Worm (Caenorhabditis elegans) whole organism, L2 larva: ENCODE results near the gene aqp-2.

Experiments
- C34F6.9 ChIP-seq: fragments of 150-350 bp; optimal IDR thresholded peaks from 2 replicates; lab custom pipeline; 2014; ENCODE audit warnings: missing biosample characterization, missing genetic modification characterization
- F13H6.1 ChIP-seq: sonication (generic microtip); optimal IDR thresholded peaks from 2 replicates; lab custom pipeline; 2016; ENCODE audit warnings: missing genetic modification characterization, missing compliant biosample characterization
- R02D3.7 ChIP-seq: fragments of 150-350 bp; optimal IDR thresholded peaks from 2 replicates; lab custom pipeline; 2014; ENCODE audit warnings: missing biosample characterization, missing genetic modification characterization
- Y55F3AM.14 ChIP-seq: fragments of 200-800 bp; sonication (Bioruptor generic); optimal IDR thresholded peaks from 2 replicates; lab custom pipeline; 2018; ENCODE audit warnings: mild to moderate bottlenecking, missing genetic modification characterization, missing compliant biosample characterization
- ZK546.5 ChIP-seq: sonication (generic microtip); optimal IDR thresholded peaks from 2 replicates; lab custom pipeline; 2017; ENCODE audit warnings: missing biosample characterization, missing genetic modification characterization
- alr-1 ChIP-seq: fragments of 150-350 bp; optimal IDR thresholded peaks from 2 replicates; lab custom pipeline; 2014; ENCODE audit warnings: missing biosample characterization, missing genetic modification characterization
- aly-2 ChIP-seq: fragments of 150-350 bp; optimal IDR thresholded peaks from 2 replicates; lab custom pipeline; 2014; ENCODE audit warnings: missing biosample characterization, missing genetic modification characterization
- ama-1 ChIP-seq: fragments of 150-350 bp; optimal IDR thresholded peaks from 2 replicates; lab custom pipeline; 2018; ENCODE audit warnings: inconsistent platforms
- blmp-1 ChIP-seq: sonication (generic microtip); optimal IDR thresholded peaks from 2 replicates; lab custom pipeline; 2017; ENCODE audit warnings: missing genetic modification characterization, mild to moderate bottlenecking, missing compliant biosample characterization, antibody characterized with exemption, moderate library complexity; ENCODE audit not compliant: insufficient read depth
- ceh-16 ChIP-seq: fragments of 150-350 bp; optimal IDR thresholded peaks from 2 replicates; lab custom pipeline; 2014; ENCODE audit warnings: missing biosample characterization, missing genetic modification characterization
- ceh-82 ChIP-seq: fragments of 150-350 bp; optimal IDR thresholded peaks from 2 replicates; lab custom pipeline; 2014; ENCODE audit warnings: missing biosample characterization, missing genetic modification characterization
- crh-2 ChIP-seq: sonication (generic microtip); optimal IDR thresholded peaks from 2 replicates; lab custom pipeline; 2017; ENCODE audit warnings: missing biosample characterization, missing genetic modification characterization
- egl-27 ChIP-seq: sonication (generic microtip); optimal IDR thresholded peaks from 3 replicates; lab custom pipeline; 2017; ENCODE audit warnings: missing biosample characterization, missing genetic modification reagents, missing genetic modification characterization
- elt-1 ChIP-seq: fragments of 150-350 bp; optimal IDR thresholded peaks from 2 replicates; lab custom pipeline; 2014; ENCODE audit warnings: missing biosample characterization, missing genetic modification characterization
- elt-3 ChIP-seq: sonication (generic microtip); optimal IDR thresholded peaks from 2 replicates; lab custom pipeline; 2017; ENCODE audit warnings: missing biosample characterization, missing genetic modification characterization
- fos-1 ChIP-seq: fragments of 150-350 bp; optimal IDR thresholded peaks from 2 replicates; lab custom pipeline; 2014; ENCODE audit warnings: missing biosample characterization, missing genetic modification characterization
- gmeb-1 ChIP-seq: fragments of 150-350 bp; optimal IDR thresholded peaks from 2 replicates; lab custom pipeline; 2014; ENCODE audit warnings: missing biosample characterization, missing genetic modification characterization
- lin-11 ChIP-seq: fragments of 150-350 bp; sonication (generic microtip); optimal IDR thresholded peaks from 2 replicates; lab custom pipeline; 2014; ENCODE audit warnings: missing biosample characterization, missing genetic modification characterization, inconsistent platforms, mixed read lengths
- lin-13 ChIP-seq: fragments of 150-350 bp; optimal IDR thresholded peaks from 2 replicates; lab custom pipeline; 2014; ENCODE audit warnings: missing biosample characterization, missing genetic modification reagents, missing genetic modification characterization
- lin-39 ChIP-seq: fragments of 150-350 bp; optimal IDR thresholded peaks from 2 replicates; lab custom pipeline; 2014; ENCODE audit warnings: missing biosample characterization, missing genetic modification reagents, missing genetic modification characterization
- lsy-2 ChIP-seq, 2 experiments: fragments of 150-350 bp in 1 of 2; sonication (generic microtip) in 1 of 2; optimal IDR thresholded peaks; 2 replicates each; lab custom pipeline; 2014 to 2017; ENCODE audit warnings: missing biosample characterization in 2 of 2, missing genetic modification characterization in 2 of 2
- mab-5 ChIP-seq: fragments of 150-350 bp; optimal IDR thresholded peaks from 2 replicates; lab custom pipeline; 2014; ENCODE audit warnings: missing biosample characterization, missing genetic modification characterization
- mbf-1 ChIP-seq: sonication (generic microtip); optimal IDR thresholded peaks from 2 replicates; lab custom pipeline; 2017; ENCODE audit warnings: missing biosample characterization, missing genetic modification characterization
- mdl-1 ChIP-seq, 2 experiments: fragments of 150-350 bp in 1 of 2; sonication (generic microtip) in 1 of 2; optimal IDR thresholded peaks; 2 replicates each; lab custom pipeline; 2017; ENCODE audit warnings: missing biosample characterization in 2 of 2, missing genetic modification characterization in 2 of 2
- nhr-10 ChIP-seq: sonication (generic microtip); optimal IDR thresholded peaks from 2 replicates; lab custom pipeline; 2017; ENCODE audit warnings: missing biosample characterization, missing genetic modification characterization
- nhr-11 ChIP-seq: fragments of 150-350 bp; optimal IDR thresholded peaks from 2 replicates; lab custom pipeline; 2014; ENCODE audit warnings: missing biosample characterization, missing genetic modification characterization
- nhr-129 ChIP-seq: fragments of 150-350 bp; optimal IDR thresholded peaks from 2 replicates; lab custom pipeline; 2014; ENCODE audit warnings: missing biosample characterization, missing genetic modification characterization
- nhr-21 ChIP-seq: fragments of 150-350 bp; optimal IDR thresholded peaks from 2 replicates; lab custom pipeline; 2014; ENCODE audit warnings: missing biosample characterization, missing genetic modification characterization
- nhr-23 ChIP-seq: fragments of 150-350 bp; optimal IDR thresholded peaks from 2 replicates; lab custom pipeline; 2014; ENCODE audit warnings: missing biosample characterization, missing genetic modification reagents, missing genetic modification characterization
- nhr-237 ChIP-seq: fragments of 150-350 bp; optimal IDR thresholded peaks from 2 replicates; lab custom pipeline; 2014; ENCODE audit warnings: missing biosample characterization, missing genetic modification characterization
- nhr-25 ChIP-seq: fragments of 150-350 bp; sonication (generic microtip); optimal IDR thresholded peaks from 3 replicates; lab custom pipeline; 2014; ENCODE audit warnings: missing biosample characterization, missing genetic modification characterization
- nhr-77 ChIP-seq: fragments of 150-350 bp; optimal IDR thresholded peaks from 2 replicates; lab custom pipeline; 2014; ENCODE audit warnings: missing biosample characterization, missing genetic modification characterization
- peb-1 ChIP-seq: fragments of 150-350 bp; optimal IDR thresholded peaks from 2 replicates; lab custom pipeline; 2014; ENCODE audit warnings: missing biosample characterization, missing genetic modification characterization
- sem-4 ChIP-seq: fragments of 150-350 bp; optimal IDR thresholded peaks from 2 replicates; lab custom pipeline; 2014; ENCODE audit warnings: missing biosample characterization, missing genetic modification reagents, missing genetic modification characterization
- skn-1 ChIP-seq: sonication (generic microtip); optimal IDR thresholded peaks from 2 replicates; lab custom pipeline; 2017; ENCODE audit warnings: missing biosample characterization, missing genetic modification characterization
- sma-3 ChIP-seq: sonication (generic microtip); optimal IDR thresholded peaks from 2 replicates; lab custom pipeline; 2016; ENCODE audit warnings: missing genetic modification reagents, missing genetic modification characterization, missing compliant biosample characterization
- sma-9 ChIP-seq, 2 experiments: fragments of 150-350 bp in 1 of 2; sonication (generic microtip) in 1 of 2; optimal IDR thresholded peaks; 2 replicates each; lab custom pipeline; 2014 to 2016; ENCODE audit warnings: missing genetic modification characterization in 2 of 2, mild to moderate bottlenecking in 1 of 2, missing biosample characterization in 1 of 2, missing compliant biosample characterization in 1 of 2, missing genetic modification reagents in 1 of 2, moderate library complexity in 1 of 2
- snpc-4 ChIP-seq: fragments of 150-350 bp; optimal IDR thresholded peaks from 2 replicates; lab custom pipeline; 2014; ENCODE audit warnings: missing biosample characterization, missing genetic modification characterization
- unc-39 ChIP-seq: fragments of 150-350 bp; optimal IDR thresholded peaks from 2 replicates; lab custom pipeline; 2014; ENCODE audit warnings: missing biosample characterization, missing genetic modification characterization
- unc-55 ChIP-seq: fragments of 150-350 bp; sonication (generic microtip); optimal IDR thresholded peaks from 3 replicates; lab custom pipeline; 2014; ENCODE audit warnings: missing biosample characterization, missing genetic modification reagents, missing genetic modification characterization
- unc-62 ChIP-seq: fragments of 150-350 bp; optimal IDR thresholded peaks from 2 replicates; lab custom pipeline; 2014; ENCODE audit warnings: missing biosample characterization, missing genetic modification reagents, missing genetic modification characterization
- zag-1 ChIP-seq: fragments of 150-350 bp; optimal IDR thresholded peaks from 2 replicates; lab custom pipeline; 2014; ENCODE audit warnings: missing biosample characterization, missing genetic modification characterization
- ztf-1 ChIP-seq: fragments of 200-800 bp; sonication (Bioruptor generic); conservative IDR thresholded peaks from 2 replicates; pipeline ENCODE4 v1.3.6; 2022; ENCODE audit warnings: missing genetic modification characterization, missing compliant biosample characterization
- ztf-11 ChIP-seq: sonication (generic microtip); optimal IDR thresholded peaks from 2 replicates; lab custom pipeline; 2017; ENCODE audit warnings: missing biosample characterization, missing genetic modification characterization
- ztf-4 ChIP-seq: fragments of 150-350 bp; optimal IDR thresholded peaks from 2 replicates; lab custom pipeline; 2014; ENCODE audit warnings: missing biosample characterization, missing genetic modification characterization

The aqp-2 gene

DNA sequence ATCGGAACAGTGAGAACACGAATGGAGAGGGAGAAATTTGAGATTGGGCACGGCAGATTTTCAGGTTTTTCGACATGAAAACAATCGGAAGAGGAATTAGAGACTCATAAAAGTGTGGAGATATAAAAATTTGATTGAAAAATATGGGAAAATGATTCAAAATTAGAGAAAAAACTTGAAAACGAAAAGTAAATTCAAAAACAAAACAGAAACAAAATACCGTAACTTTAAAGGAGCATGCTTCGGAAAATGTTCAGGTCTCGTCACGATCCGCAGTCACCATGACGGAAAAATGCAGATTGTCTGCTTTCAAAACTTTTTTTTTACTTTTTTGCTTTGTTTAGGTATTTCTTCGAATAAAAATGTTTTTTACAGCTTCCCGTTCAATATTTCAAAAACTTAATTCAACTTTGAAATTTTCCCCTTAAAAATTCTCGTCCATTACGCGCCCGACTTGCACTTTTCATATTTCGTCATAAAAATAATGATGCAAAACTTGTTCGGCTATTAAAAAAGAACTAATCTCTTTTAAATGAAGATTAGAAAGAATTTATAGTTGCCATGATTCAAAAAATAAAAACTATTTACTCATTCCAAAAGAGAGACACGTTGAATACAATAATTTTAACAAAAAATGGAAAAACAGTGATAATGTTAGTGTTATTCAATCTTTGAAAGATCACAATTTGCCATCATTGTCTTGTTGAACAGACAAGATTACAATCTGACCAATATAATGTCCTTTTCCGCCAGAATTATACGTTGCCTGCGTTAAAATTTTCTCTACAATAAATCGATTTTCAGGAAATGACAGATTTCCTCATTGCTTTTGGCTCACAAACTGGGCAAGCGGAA is 23.6 kb upstream of the aqp-2 start, which contains the start of gene mtrr-1:
Gene mtrr-1 (plus strand): TSS at position 805 of the 855 bp plus-strand sequence.
- TF ChIP-seq unc-39 (tag; lab: Kevin White, UChicago): no peak
- TF ChIP-seq nhr-25 (tag; lab: Kevin White, UChicago): peak; percentile 3
- peak; percentile 52 for TF ChIP-seq ztf-4 (tag; lab: Kevin White, UChicago)
- TF ChIP-seq lsy-2 (tag; optimal IDR thresholded peaks at IDR 0.05; lab: Kevin White, UChicago): peak in 1 of 2 experiments; percentile 86
- TF ChIP-seq alr-1 (tag; lab: Kevin White, UChicago): no peak
- TF ChIP-seq fos-1 (tag; lab: Kevin White, UChicago): peak; percentile 6
- no peak for TF ChIP-seq ceh-16 (tag; lab: Kevin White, UChicago)
- no peak for TF ChIP-seq lin-11
- no peak for TF ChIP-seq gmeb-1 (tag; lab: Kevin White, UChicago)
- TF ChIP-seq nhr-237 (tag; lab: Kevin White, UChicago): no peak
- peak; percentile 53 for TF ChIP-seq sma-9 (GFP tag; optimal IDR thresholded peaks at IDR 0.05; lab: Kevin White, UChicago)
- TF ChIP-seq sma-9 (tag; optimal IDR thresholded peaks at IDR 0.05; lab: Kevin White, UChicago): no peak
- TF ChIP-seq sma-3 (GFP tag; lab: Kevin White, UChicago): no peak
- peak; percentile 58 for TF ChIP-seq ama-1
- peak; percentile 11 for TF ChIP-seq lin-13 (GFP tag; lab: Kevin White, UChicago)
- TF ChIP-seq snpc-4 (tag; lab: Kevin White, UChicago): no peak
- no peak for TF ChIP-seq ztf-11 (tag; lab: Kevin White, UChicago)
- TF ChIP-seq crh-2 (tag; lab: Kevin White, UChicago): peak; percentile 30
- peak; percentile 48 for TF ChIP-seq mab-5
- peak; percentile 2 for TF ChIP-seq C34F6.9 (tag; lab: Kevin White, UChicago)
- TF ChIP-seq unc-55 (GFP tag; lab: Kevin White, UChicago): peak; percentile 66

DNA sequence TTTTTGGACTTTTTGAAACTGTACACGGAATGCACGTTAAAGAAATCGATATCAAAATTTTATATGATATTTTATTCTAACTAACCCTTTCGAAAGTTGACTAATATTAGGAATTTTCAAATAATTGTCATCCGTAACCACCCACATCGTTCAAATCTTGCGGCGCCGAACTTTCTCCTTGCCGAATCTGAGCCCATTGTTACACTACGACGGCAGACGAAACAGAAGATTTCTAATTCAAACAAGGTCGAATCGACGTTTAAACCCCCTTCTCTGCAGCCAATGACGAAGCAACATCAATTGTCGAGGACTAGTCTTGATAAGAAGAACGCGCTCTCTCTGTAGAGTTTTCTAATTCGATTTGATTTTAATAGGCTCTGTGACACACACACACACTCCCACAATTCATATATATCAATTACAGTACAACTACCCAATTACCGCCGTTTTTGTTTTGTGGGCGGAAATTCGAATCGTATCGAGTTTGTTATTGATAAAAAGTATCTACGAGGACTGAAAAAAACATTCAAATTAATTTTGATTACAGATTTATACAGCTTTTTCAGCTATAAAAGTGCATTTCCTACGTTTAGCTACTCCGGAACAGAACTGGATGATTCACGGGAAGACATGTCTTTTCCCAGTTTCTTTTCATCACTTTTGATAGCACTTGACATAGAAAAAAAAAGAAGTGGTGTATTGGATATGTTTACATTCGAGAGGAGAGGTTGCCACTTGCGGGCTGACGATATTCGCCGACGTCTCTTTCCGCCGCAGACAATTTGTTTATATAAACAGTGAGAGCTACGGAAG is 22.8 kb upstream of the aqp-2 start:
- no peak for TF ChIP-seq nhr-237 (tag; lab: Kevin White, UChicago)
- TF ChIP-seq crh-2 (tag; lab: Kevin White, UChicago): peak; percentile 32
- peak; percentile 51 for TF ChIP-seq skn-1 (tag; lab: Kevin White, UChicago)
- TF ChIP-seq ceh-82: no peak
- no peak for TF ChIP-seq elt-3 (tag; lab: Kevin White, UChicago)
- no peak for TF ChIP-seq gmeb-1 (tag; lab: Kevin White, UChicago)
- no peak for TF ChIP-seq mab-5
- no peak for TF ChIP-seq egl-27 (tag; lab: Kevin White, UChicago)
- TF ChIP-seq F13H6.1 (tag; lab: Kevin White, UChicago): peak; percentile 45
- TF ChIP-seq ama-1: peak; percentile 62
- peak; percentile 13 for TF ChIP-seq nhr-129 (tag; lab: Kevin White, UChicago)
- no peak for TF ChIP-seq alr-1 (tag; lab: Kevin White, UChicago)
- no peak for TF ChIP-seq ceh-16 (tag; lab: Kevin White, UChicago)
- TF ChIP-seq ztf-11 (tag; lab: Kevin White, UChicago): no peak
- TF ChIP-seq R02D3.7 (tag; lab: Kevin White, UChicago): no peak
- no peak for TF ChIP-seq ztf-4 (tag; lab: Kevin White, UChicago)
- TF ChIP-seq C34F6.9 (tag; lab: Kevin White, UChicago): no peak
- no peak for TF ChIP-seq nhr-10 (tag; lab: Kevin White, UChicago)
- TF ChIP-seq peb-1 (tag; lab: Kevin White, UChicago): peak; percentile 56
- TF ChIP-seq lin-11: no peak
- TF ChIP-seq unc-55 (GFP tag; lab: Kevin White, UChicago): no peak
- TF ChIP-seq sem-4 (tag; lab: Kevin White, UChicago): no peak
- no peak for TF ChIP-seq mbf-1 (tag; lab: Kevin White, UChicago)
- TF ChIP-seq Y55F3AM.14 (GFP tag; lab: Kevin White, UChicago): no peak
- TF ChIP-seq snpc-4 (tag; lab: Kevin White, UChicago): no peak
- TF ChIP-seq ztf-1 (GFP tag; lab: Robert Waterston, UW): no peak
- no peak for TF ChIP-seq zag-1 (tag; lab: Kevin White, UChicago)
- TF ChIP-seq lin-39 (tag; lab: Kevin White, UChicago): no peak
- no peak for TF ChIP-seq unc-62 (GFP tag; lab: Kevin White, UChicago)
- TF ChIP-seq aly-2 (tag; lab: Kevin White, UChicago): no peak
- TF ChIP-seq ZK546.5 (tag; lab: Kevin White, UChicago): no peak
- TF ChIP-seq unc-39 (tag; lab: Kevin White, UChicago): no peak
- no peak for TF ChIP-seq elt-1 (tag; lab: Kevin White, UChicago)
- no peak for TF ChIP-seq nhr-77 (tag; lab: Kevin White, UChicago)
- TF ChIP-seq blmp-1: no peak
- no peak for TF ChIP-seq nhr-25 (tag; lab: Kevin White, UChicago)
- no peak for TF ChIP-seq nhr-21
- TF ChIP-seq nhr-11 (tag; lab: Kevin White, UChicago): no peak
- no peak for TF ChIP-seq mdl-1 (tag; optimal IDR thresholded peaks at IDR 0.05; lab: Kevin White, UChicago)
- TF ChIP-seq nhr-23 (tag; lab: Kevin White, UChicago): no peak
- TF ChIP-seq fos-1 (tag; lab: Kevin White, UChicago): peak; percentile 49
- peak; percentile 44 for TF ChIP-seq sma-9 (GFP tag; optimal IDR thresholded peaks at IDR 0.05; lab: Kevin White, UChicago)
- TF ChIP-seq sma-9 (tag; optimal IDR thresholded peaks at IDR 0.05; lab: Kevin White, UChicago): no peak
- no peak for TF ChIP-seq lin-13 (GFP tag; lab: Kevin White, UChicago)
